Worm (Caenorhabditis elegans): ENCODE measurements around the gene fbxa-78.

The fbxa-78 gene

ce11 chrIII:1230672-1231071, 27.6 kb downstream of the fbxa-78 start:
- no peak for TF ChIP-seq mab-5 (tag; optimal IDR thresholded peaks at IDR 0.05)
- no peak for TF ChIP-seq ztf-11 (tag; optimal IDR thresholded peaks at IDR 0.05)

- TF ChIP-seq flh-1 (GFP tag; optimal IDR thresholded peaks at IDR 0.05) (no peak), ces-1 (GFP tag; optimal IDR thresholded peaks at IDR 0.05) (peak; percentile 27)
These were observed 28.1 kb downstream of the fbxa-78 start, which contains the start of gene pes-4 for ce11 chrIII:1230174-1230573. TSS of gene pes-4 (minus strand) at chrIII:1230274.

ce11 chrIII:1229510-1229909, 28.7 kb downstream of the fbxa-78 start:
- TF ChIP-seq bed-3 (GFP tag; optimal IDR thresholded peaks at IDR 0.05), result no peak

ce11 chrIII:1228593-1228992, 29.7 kb downstream of the fbxa-78 start:
- TF ChIP-seq unc-62 (GFP tag; optimal IDR thresholded peaks at IDR 0.05), result no peak
- no peak for TF ChIP-seq lsy-2 (tag; optimal IDR thresholded peaks at IDR 0.05)
- no peak for TF ChIP-seq ceh-83 (GFP tag; optimal IDR thresholded peaks at IDR 0.05)
- TF ChIP-seq tbx-8 (GFP tag; optimal IDR thresholded peaks at IDR 0.05), result no peak
- no peak for TF ChIP-seq drap-1 (GFP tag; optimal IDR thresholded peaks at IDR 0.05)
- TF ChIP-seq nhr-28 (tag; optimal IDR thresholded peaks at IDR 0.05), result no peak
- no peak for TF ChIP-seq sptf-1 (tag; optimal IDR thresholded peaks at IDR 0.05)
- TF ChIP-seq lin-13 (tag; optimal IDR thresholded peaks at IDR 0.05), result no peak
- TF ChIP-seq lin-32 (GFP tag; optimal IDR thresholded peaks at IDR 0.05), result no peak
- TF ChIP-seq blmp-1 (tag; optimal IDR thresholded peaks at IDR 0.05), result no peak
- no peak for TF ChIP-seq ztf-11 (tag; optimal IDR thresholded peaks at IDR 0.05)
- no peak for TF ChIP-seq zip-8 (tag; optimal IDR thresholded peaks at IDR 0.05)
- TF ChIP-seq mab-5 (tag; optimal IDR thresholded peaks at IDR 0.05), result no peak
- TF ChIP-seq elt-1 (tag; optimal IDR thresholded peaks at IDR 0.05; ENCODE audit: borderline replicate concordance, insufficient read depth), result no peak
- TF ChIP-seq cnd-1 (tag; optimal IDR thresholded peaks at IDR 0.05), result no peak
- no peak for TF ChIP-seq hlh-1 (tag; optimal IDR thresholded peaks at IDR 0.05)

- no peak for TF ChIP-seq ceh-43 (GFP tag; optimal IDR thresholded peaks at IDR 0.05)
- TF ChIP-seq sptf-1 (tag; optimal IDR thresholded peaks at IDR 0.05), result peak; percentile 16
- peak; percentile 20 for TF ChIP-seq lsy-2 (tag; optimal IDR thresholded peaks at IDR 0.05)
- TF ChIP-seq ceh-83 (GFP tag; optimal IDR thresholded peaks at IDR 0.05), result no peak
- TF ChIP-seq elt-1 (tag; optimal IDR thresholded peaks at IDR 0.05; ENCODE audit: borderline replicate concordance, insufficient read depth), result no peak
- no peak for TF ChIP-seq ham-2 (GFP tag; optimal IDR thresholded peaks at IDR 0.05)
- no peak for TF ChIP-seq bed-3 (GFP tag; optimal IDR thresholded peaks at IDR 0.05)
- peak; percentile 98 for TF ChIP-seq pha-4 (tag; optimal IDR thresholded peaks at IDR 0.05)
- TF ChIP-seq blmp-1 (tag; optimal IDR thresholded peaks at IDR 0.05), result no peak
These were observed 32.0 kb downstream of the fbxa-78 start for ce11 chrIII:1226256-1226655.

- TF ChIP-seq sptf-1 (tag; optimal IDR thresholded peaks at IDR 0.05), result no peak
- TF ChIP-seq unc-120 (tag; optimal IDR thresholded peaks at IDR 0.05; ENCODE audit: poor library complexity, severe bottlenecking), result peak; percentile 24
- peak; percentile 84 for TF ChIP-seq ces-1 (GFP tag; optimal IDR thresholded peaks at IDR 0.05)
These were observed 32.7 kb downstream of the fbxa-78 start for ce11 chrIII:1225595-1225994.

- TF ChIP-seq nhr-28 (tag; optimal IDR thresholded peaks at IDR 0.05), result no peak
- TF ChIP-seq unc-120 (tag; optimal IDR thresholded peaks at IDR 0.05; ENCODE audit: poor library complexity, severe bottlenecking), result no peak
- no peak for TF ChIP-seq ceh-43 (GFP tag; optimal IDR thresholded peaks at IDR 0.05)
- TF ChIP-seq hlh-1 (tag; optimal IDR thresholded peaks at IDR 0.05), result no peak
These were observed 33.1 kb downstream of the fbxa-78 start for ce11 chrIII:1225116-1225515.

- TF ChIP-seq lin-13 (tag; optimal IDR thresholded peaks at IDR 0.05) (peak; percentile 0), sem-2 (GFP tag; optimal IDR thresholded peaks at IDR 0.05) (no peak), unc-120 (tag; optimal IDR thresholded peaks at IDR 0.05; ENCODE audit: poor library complexity, severe bottlenecking) (peak; percentile 26), flh-1 (GFP tag; optimal IDR thresholded peaks at IDR 0.05) (no peak), hlh-1 (tag; optimal IDR thresholded peaks at IDR 0.05) (peak; percentile 55), nhr-237 (tag; optimal IDR thresholded peaks at IDR 0.05) (peak; percentile 4)
These were observed 34.8 kb downstream of the fbxa-78 start for ce11 chrIII:1223319-1224093.

All from whole organism, mixed stage, embryonic.